Fruit fly (Drosophila melanogaster) whole organism, wandering third instar larva: ENCODE data around the gene ras.

Source experiments
- Abd-B ChIP-seq: fragments of >200 bp; optimal IDR thresholded peaks from 2 replicates; lab custom pipeline; 2017; ENCODE audit warnings: missing biosample characterization, missing genetic modification characterization
- CG32264 ChIP-seq: fragments of 200-800 bp; sonication (Bioruptor generic); optimal IDR thresholded peaks from 2 replicates; lab custom pipeline; 2016; ENCODE audit warnings: missing biosample characterization, missing genetic modification characterization
- CG9705 ChIP-seq: fragments of 200-800 bp; sonication (Bioruptor generic); optimal IDR thresholded peaks from 2 replicates; lab custom pipeline; 2018; ENCODE audit warnings: missing biosample characterization, mild to moderate bottlenecking, missing genetic modification characterization
- Dfd ChIP-seq: fragments of >200 bp; optimal IDR thresholded peaks from 2 replicates; lab custom pipeline; 2017; ENCODE audit warnings: missing biosample characterization, missing genetic modification characterization
- Dif ChIP-seq: fragments of 200-275, 200-300 bp; sonication (Bioruptor generic); optimal IDR thresholded peaks from 2 replicates; lab custom pipeline; 2018; ENCODE audit warnings: missing biosample characterization, missing genetic modification characterization; ENCODE audit not compliant: partially characterized antibody
- GATAd ChIP-seq: sonication (Bioruptor generic); optimal IDR thresholded peaks from 2 replicates; lab custom pipeline; 2016; ENCODE audit warnings: missing biosample characterization, missing genetic modification characterization
- HLH106 ChIP-seq: fragments of 200-800 bp; optimal IDR thresholded peaks from 3 replicates; lab custom pipeline; 2019; ENCODE audit warnings: missing biosample characterization, mild to moderate bottlenecking, missing genetic modification characterization, moderate library complexity
- Hnf4 ChIP-seq: fragments of 200-800 bp; sonication (Bioruptor generic); optimal IDR thresholded peaks from 2 replicates; lab custom pipeline; 2016; ENCODE audit warnings: missing biosample characterization, mild to moderate bottlenecking, missing genetic modification characterization
- Hr78 ChIP-seq: fragments of >200 bp; optimal IDR thresholded peaks from 2 replicates; lab custom pipeline; 2017; ENCODE audit warnings: missing biosample characterization, missing genetic modification characterization
- Hr83 ChIP-seq: fragments of 200-300 bp; sonication (Bioruptor generic); optimal IDR thresholded peaks from 2 replicates; lab custom pipeline; 2016; ENCODE audit warnings: missing biosample characterization, mild to moderate bottlenecking, missing genetic modification characterization, moderate library complexity; ENCODE audit not compliant: poor library complexity, severe bottlenecking
- Jra ChIP-seq: sonication (Bioruptor generic); optimal IDR thresholded peaks from 2 replicates; lab custom pipeline; 2016; ENCODE audit warnings: missing biosample characterization, missing genetic modification characterization
- Mio ChIP-seq: sonication (Bioruptor generic); optimal IDR thresholded peaks from 2 replicates; lab custom pipeline; 2016; ENCODE audit warnings: missing biosample characterization, missing genetic modification characterization
- Myc ChIP-seq: fragments of >200 bp; optimal IDR thresholded peaks from 2 replicates; lab custom pipeline; 2017
- N ChIP-seq: fragments of >200 bp; optimal IDR thresholded peaks from 2 replicates; lab custom pipeline; 2018; ENCODE audit warnings: missing biosample characterization, missing external identifiers, missing genetic modification characterization
- OdsH ChIP-seq: fragments of 200-800 bp; sonication (Bioruptor generic); optimal IDR thresholded peaks from 2 replicates; lab custom pipeline; 2016; ENCODE audit warnings: missing biosample characterization, mild to moderate bottlenecking, missing genetic modification characterization
- Rel ChIP-seq, 2 experiments: fragments of 200-800 bp; sonication (Bioruptor generic) in 1 of 2; optimal IDR thresholded peaks; 2 replicates in 1 of 2; 3 replicates in 1 of 2; lab custom pipeline; 2016 to 2019; ENCODE audit warnings: mild to moderate bottlenecking in 2 of 2, missing biosample characterization in 2 of 2, missing genetic modification characterization in 2 of 2, moderate library complexity in 1 of 2
- Sp1 ChIP-seq: fragments of 200-800 bp; sonication (Bioruptor generic); optimal IDR thresholded peaks from 3 replicates; lab custom pipeline; 2019; ENCODE audit warnings: missing biosample characterization, mild to moderate bottlenecking, missing genetic modification characterization, moderate library complexity
- Vsx2 ChIP-seq: fragments of 200-300, 225-300 bp; sonication (Bioruptor generic); optimal IDR thresholded peaks from 2 replicates; lab custom pipeline; 2018; ENCODE audit warnings: missing biosample characterization, missing genetic modification characterization; ENCODE audit not compliant: partially characterized antibody
- br ChIP-seq: fragments of 200-800 bp; sonication (Bioruptor generic); optimal IDR thresholded peaks from 2 replicates; lab custom pipeline; 2016; ENCODE audit warnings: missing biosample characterization, missing genetic modification characterization
- brk ChIP-seq: fragments of 200-800 bp; sonication (Bioruptor generic); optimal IDR thresholded peaks from 2 replicates; lab custom pipeline; 2016; ENCODE audit warnings: missing biosample characterization, mild to moderate bottlenecking, missing genetic modification characterization
- dl ChIP-seq, 2 experiments: fragments of 175-275, 200-275 bp in 1 of 2; fragments of 200-275 bp in 1 of 2; sonication (Bioruptor generic); optimal IDR thresholded peaks; lab custom pipeline; 2018; ENCODE audit warnings: mild to moderate bottlenecking in 2 of 2, missing biosample characterization in 2 of 2, missing genetic modification characterization in 2 of 2, moderate library complexity in 2 of 2; ENCODE audit not compliant: partially characterized antibody in 2 of 2, insufficient read depth in 1 of 2
- dmrt93B ChIP-seq: fragments of 200-800 bp; sonication (Bioruptor generic); optimal IDR thresholded peaks from 2 replicates; lab custom pipeline; 2018; ENCODE audit warnings: missing biosample characterization, mild to moderate bottlenecking, missing genetic modification characterization
- ey ChIP-seq: fragments of 200-800 bp; sonication (Bioruptor generic); optimal IDR thresholded peaks from 2 replicates; lab custom pipeline; 2016; ENCODE audit warnings: missing biosample characterization, missing genetic modification characterization
- foxo ChIP-seq, 2 experiments: fragments of 200-800 bp; sonication (Bioruptor generic); optimal IDR thresholded peaks; 2 replicates in 1 of 2; 3 replicates in 1 of 2; lab custom pipeline; 2016 to 2017; ENCODE audit warnings: missing biosample characterization in 2 of 2, missing genetic modification characterization in 2 of 2
- fru ChIP-seq: fragments of 200-800 bp; sonication (Bioruptor generic); optimal IDR thresholded peaks from 3 replicates; lab custom pipeline; 2016; ENCODE audit warnings: missing biosample characterization, mild to moderate bottlenecking, missing genetic modification characterization
- h ChIP-seq: fragments of 200-800 bp; sonication (Bioruptor generic); optimal IDR thresholded peaks from 3 replicates; lab custom pipeline; 2016; ENCODE audit warnings: missing biosample characterization, mild to moderate bottlenecking, missing genetic modification characterization
- jim ChIP-seq: fragments of 175-275, 200-325 bp; sonication (Bioruptor generic); optimal IDR thresholded peaks from 2 replicates; lab custom pipeline; 2016; ENCODE audit warnings: missing biosample characterization, mild to moderate bottlenecking, missing genetic modification characterization
- lola ChIP-seq: fragments of >200 bp; optimal IDR thresholded peaks from 2 replicates; lab custom pipeline; 2017; ENCODE audit warnings: missing biosample characterization, missing genetic modification characterization
- pan ChIP-seq: fragments of >200 bp; optimal IDR thresholded peaks from 2 replicates; lab custom pipeline; 2017
- psq ChIP-seq: fragments of 200-800 bp; sonication (Bioruptor generic); optimal IDR thresholded peaks from 3 replicates; lab custom pipeline; 2017; ENCODE audit warnings: missing biosample characterization, mild to moderate bottlenecking, missing genetic modification characterization, moderate library complexity
- sage ChIP-seq: fragments of 200-800 bp; sonication (Bioruptor generic); optimal IDR thresholded peaks from 2 replicates; lab custom pipeline; 2016; ENCODE audit warnings: missing biosample characterization, mild to moderate bottlenecking, missing genetic modification characterization
- sv ChIP-seq: fragments of 200-800 bp; sonication (Bioruptor generic); optimal IDR thresholded peaks from 3 replicates; lab custom pipeline; 2016; ENCODE audit warnings: missing biosample characterization, missing genetic modification characterization
- tai ChIP-seq: sonication (Bioruptor generic); optimal IDR thresholded peaks from 2 replicates; lab custom pipeline; 2016; ENCODE audit warnings: missing biosample characterization, missing genetic modification characterization
- usp ChIP-seq: fragments of >200 bp; optimal IDR thresholded peaks from 2 replicates; lab custom pipeline; 2017; ENCODE audit warnings: missing biosample characterization, missing genetic modification characterization
- woc ChIP-seq: sonication (Bioruptor generic); optimal IDR thresholded peaks from 2 replicates; lab custom pipeline; 2016; ENCODE audit warnings: missing biosample characterization, mild to moderate bottlenecking, missing genetic modification characterization

ras gene

DNA sequence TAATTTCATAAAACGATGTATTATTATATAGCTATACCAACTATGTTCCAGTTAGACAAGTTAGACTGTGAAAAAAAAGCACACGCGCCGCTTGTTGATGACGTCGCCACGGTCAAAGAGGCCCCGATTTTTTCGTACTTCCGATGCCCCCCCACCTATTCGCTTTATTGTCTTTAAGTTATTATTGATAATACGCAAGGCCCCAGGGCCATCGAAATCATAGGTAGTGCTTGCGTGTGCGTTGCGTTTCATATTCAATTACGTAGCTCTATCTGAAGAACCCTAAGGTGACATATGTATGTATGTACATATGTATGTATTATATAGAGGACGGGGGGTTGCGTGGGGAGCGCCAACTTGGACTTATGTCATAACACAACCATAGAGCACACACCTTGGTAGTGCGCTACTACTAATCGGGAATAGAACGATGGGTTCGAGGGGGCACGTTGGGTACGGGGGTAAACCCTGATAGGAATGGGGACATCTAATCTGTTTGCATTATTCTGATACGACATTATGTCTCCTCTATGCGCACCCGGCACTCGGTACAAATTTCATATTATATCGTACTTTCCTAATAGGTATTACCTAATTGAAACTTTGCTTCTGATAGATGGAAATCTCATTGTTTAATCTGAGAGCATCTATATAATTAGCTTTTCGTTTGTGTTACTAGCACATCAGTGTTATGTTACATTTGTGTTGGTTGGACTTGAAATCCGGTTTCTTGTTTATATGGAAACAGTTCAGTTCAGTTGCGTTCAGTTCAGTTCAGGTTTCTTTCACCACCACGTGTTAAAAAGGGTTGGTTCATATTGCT is 4.5 kb upstream of the ras start:
- TF ChIP-seq CG32264 (GFP tag; lab: Kevin White, UChicago) (no peak), dmrt93B (no peak), HLH106 (tag; lab: Kevin White, UChicago) (no peak), Dif (no peak), Rel (GFP tag; optimal IDR thresholded peaks at IDR 0.05; lab: Kevin White, UChicago) (no peak), Rel (tag; optimal IDR thresholded peaks at IDR 0.05; lab: Kevin White, UChicago) (no peak), h (GFP tag; lab: Kevin White, UChicago) (no peak), Vsx2 (no peak), Myc (no peak), ey (GFP tag; lab: Kevin White, UChicago) (no peak), OdsH (GFP tag; lab: Kevin White, UChicago) (no peak), br (GFP tag; lab: Kevin White, UChicago) (no peak)

DNA sequence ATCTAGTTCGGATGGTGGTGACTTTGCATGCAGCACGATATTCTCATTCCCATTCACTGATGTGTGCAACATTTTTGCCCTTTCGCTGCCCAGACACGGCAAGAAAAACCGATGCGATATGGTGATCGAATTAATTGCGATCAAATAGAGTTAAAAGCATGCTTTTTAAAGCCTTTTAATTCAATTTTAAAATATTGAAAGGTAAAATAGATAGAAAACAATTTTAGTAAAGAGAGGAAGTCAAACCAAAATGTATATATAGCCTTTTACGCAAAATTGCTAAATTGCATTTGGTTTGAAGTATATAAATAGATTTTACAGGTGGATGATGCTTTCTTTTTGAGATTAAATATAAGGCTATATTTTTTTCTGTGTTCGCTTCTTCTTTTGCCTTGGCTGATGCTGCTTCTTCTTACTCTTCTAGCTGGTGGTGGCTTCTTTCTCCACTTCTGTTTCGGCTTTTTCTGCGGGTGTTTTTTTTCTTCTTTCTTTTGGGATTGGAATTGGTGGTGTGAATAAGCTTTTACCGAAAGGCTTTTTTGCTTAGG is 3.3 kb upstream of the ras start:
- TF ChIP-seq Mio (GFP tag; lab: Kevin White, UChicago) (no peak), Sp1 (GFP tag; lab: Kevin White, UChicago) (peak; percentile 49), jim (GFP tag; lab: Kevin White, UChicago) (no peak), Rel (GFP tag; optimal IDR thresholded peaks at IDR 0.05; lab: Kevin White, UChicago) (no peak), Rel (tag; optimal IDR thresholded peaks at IDR 0.05; lab: Kevin White, UChicago) (no peak), N (GFP tag; lab: Kevin White, UChicago) (no peak), usp (no peak), GATAd (GFP tag; lab: Kevin White, UChicago) (no peak), tai (GFP tag; lab: Kevin White, UChicago) (no peak), Abd-B (GFP tag; lab: Kevin White, UChicago) (no peak), sage (GFP tag; lab: Kevin White, UChicago) (no peak), lola (GFP tag; lab: Kevin White, UChicago) (no peak), woc (GFP tag; lab: Kevin White, UChicago) (peak; percentile 10), pan (no peak), Hr78 (GFP tag; lab: Kevin White, UChicago) (no peak), foxo (GFP tag; optimal IDR thresholded peaks at IDR 0.05; lab: Kevin White, UChicago) (peak in 1 of 2 experiments; percentile 46), Dfd (GFP tag; lab: Kevin White, UChicago) (no peak), fru (GFP tag; lab: Kevin White, UChicago) (peak; percentile 34), Hr83 (GFP tag; lab: Kevin White, UChicago) (no peak), br (GFP tag; lab: Kevin White, UChicago) (no peak), brk (GFP tag; lab: Kevin White, UChicago) (no peak), Hnf4 (no peak), dl (GFP tag; optimal IDR thresholded peaks at IDR 0.05; lab: Kevin White, UChicago; ENCODE audit: insufficient read depth in 1 of 2, partially characterized antibody in 2 of 2) (no peak), CG32264 (GFP tag; lab: Kevin White, UChicago) (no peak), OdsH (GFP tag; lab: Kevin White, UChicago) (no peak), Jra (no peak), Vsx2 (no peak), HLH106 (tag; lab: Kevin White, UChicago) (peak; percentile 42)
- TF ChIP-seq, all 38 proteins: peak for 5

DNA sequence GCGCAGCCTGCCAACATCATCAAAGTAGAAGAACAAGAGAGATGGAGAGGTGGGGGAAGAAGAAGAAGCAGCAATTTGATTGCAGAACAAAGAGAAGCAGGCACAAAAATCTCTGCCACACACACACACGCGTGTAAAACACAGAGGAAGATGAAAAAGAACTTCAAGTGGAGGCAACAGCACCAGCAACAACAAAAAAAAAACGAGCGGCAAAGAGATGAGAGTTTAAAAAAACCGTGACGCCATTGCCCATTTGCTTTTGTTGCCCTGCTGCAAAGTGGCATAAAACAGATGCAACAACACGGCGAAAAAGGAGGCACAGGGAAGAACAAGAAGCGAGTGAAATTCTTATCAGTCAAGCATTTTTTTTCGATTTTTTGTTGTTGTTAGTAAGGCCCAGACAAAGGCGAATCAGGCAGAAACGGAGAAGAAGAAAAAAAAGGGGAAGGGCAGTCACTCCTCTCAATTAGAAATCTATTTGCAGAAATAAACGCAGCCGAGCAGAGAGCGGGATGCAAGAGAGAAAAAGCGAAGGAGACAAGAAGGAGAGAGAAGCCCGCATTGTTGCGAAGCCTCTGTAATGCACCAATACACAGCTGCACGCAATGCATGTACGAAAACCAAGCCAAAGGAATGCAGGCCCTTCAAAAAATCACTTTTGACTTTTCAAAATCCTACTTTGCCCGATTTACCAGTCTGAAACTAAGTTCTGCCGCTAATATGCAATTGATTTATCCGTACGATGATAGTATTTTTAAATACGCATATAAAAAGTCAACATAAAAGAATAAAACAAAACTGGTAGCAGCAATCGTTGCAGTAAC is 2.3 kb upstream of the ras start:
- TF ChIP-seq Jra (peak; percentile 25), Hnf4 (peak; percentile 7), fru (GFP tag; lab: Kevin White, UChicago) (peak; percentile 21), Dif (no peak), Sp1 (GFP tag; lab: Kevin White, UChicago) (peak; percentile 35), sv (GFP tag; lab: Kevin White, UChicago) (no peak), psq (GFP tag; lab: Kevin White, UChicago) (peak; percentile 88), CG9705 (GFP tag; lab: Kevin White, UChicago) (no peak)
